Fruit fly (Drosophila melanogaster): ENCODE results near the gene CG31230.

- TF ChIP-seq CG7101 (tag; optimal IDR thresholded peaks at IDR 0.05) (no peak), Crg-1 (GFP tag; optimal IDR thresholded peaks at IDR 0.05) (no peak), CG33017 (tag; optimal IDR thresholded peaks at IDR 0.05) (no peak), CG1620 (GFP tag; optimal IDR thresholded peaks at IDR 0.05) (no peak), CG14711 (tag; optimal IDR thresholded peaks at IDR 0.05) (no peak), cic (GFP tag; optimal IDR thresholded peaks at IDR 0.05) (no peak), ovo (GFP tag; optimal IDR thresholded peaks at IDR 0.05) (no peak), kay (GFP tag; ENCODE audit: borderline replicate concordance) (no peak), CG7045 (GFP tag; optimal IDR thresholded peaks at IDR 0.05) (no peak), cnc (optimal IDR thresholded peaks at IDR 0.05) (no peak), CG11617 (GFP tag; optimal IDR thresholded peaks at IDR 0.05) (no peak), Clk (GFP tag; optimal IDR thresholded peaks at IDR 0.05) (no peak)
Observed at dm6 chr3R:18658380-18658944, 13.0 kb upstream of the CG31230 start.

Data from whole organism, adult.